Fruit fly (Drosophila melanogaster) whole organism, embryonic: ENCODE data around the gene HDAC6.
A peak's percentile ranks its signal among the peaks of the same experiment; 100 is the strongest.

Source experiments
- Atf6 ChIP-seq: fragments of 200-800 bp; sonication (Bioruptor generic); IDR thresholded peaks from 2 replicates; pipeline ENCODE4 v1.3.6; 2022; ENCODE audit warnings: missing biosample characterization, missing genetic modification characterization
- B-H2 ChIP-seq: fragments of 200-800 bp; sonication (Bioruptor generic); optimal IDR thresholded peaks from 2 replicates; lab custom pipeline; 2018; ENCODE audit warnings: missing biosample characterization, mild to moderate bottlenecking, missing genetic modification characterization
- CG10959 ChIP-seq: fragments of 200-800 bp; sonication (Bioruptor generic); IDR thresholded peaks from 2 replicates; pipeline ENCODE4 v1.3.6; 2022; ENCODE audit warnings: missing biosample characterization, missing genetic modification characterization
- CG10979 ChIP-seq: fragments of 200-800 bp; sonication (Bioruptor generic); optimal IDR thresholded peaks from 2 replicates; lab custom pipeline; 2018; ENCODE audit warnings: missing biosample characterization, mild to moderate bottlenecking, missing genetic modification characterization, moderate library complexity
- CG11247 ChIP-seq: fragments of 200-800 bp; sonication (Bioruptor generic); IDR thresholded peaks from 2 replicates; pipeline ENCODE4 v1.3.6; 2022; ENCODE audit warnings: missing biosample characterization, missing genetic modification characterization
- CG11456 ChIP-seq: fragments of 200-800 bp; sonication (Bioruptor generic); IDR thresholded peaks from 3 replicates; pipeline ENCODE4 v1.3.6; 2022; ENCODE audit warnings: missing biosample characterization, missing genetic modification characterization
- CG11504 ChIP-seq: fragments of 200-800 bp; sonication (Bioruptor generic); optimal IDR thresholded peaks from 3 replicates; lab custom pipeline; 2019; ENCODE audit warnings: missing biosample characterization, mild to moderate bottlenecking, missing genetic modification characterization, moderate library complexity
- CG12299 ChIP-seq: fragments of 200-800 bp; sonication (Bioruptor generic); optimal IDR thresholded peaks from 2 replicates; lab custom pipeline; 2018; ENCODE audit warnings: missing biosample characterization, mild to moderate bottlenecking, missing genetic modification characterization
- CG12769 ChIP-seq: fragments of 200-800 bp; sonication (Bioruptor generic); optimal IDR thresholded peaks from 2 replicates; lab custom pipeline; 2019; ENCODE audit warnings: missing biosample characterization, mild to moderate bottlenecking, missing genetic modification characterization, moderate library complexity
- CG33213 ChIP-seq: fragments of 200-800 bp; sonication (Bioruptor generic); optimal IDR thresholded peaks from 3 replicates; lab custom pipeline; 2016; ENCODE audit warnings: missing biosample characterization, missing genetic modification characterization
- CG3407 ChIP-seq: fragments of 200-800 bp; sonication (Bioruptor generic); optimal IDR thresholded peaks from 2 replicates; lab custom pipeline; 2018; ENCODE audit warnings: missing biosample characterization, mild to moderate bottlenecking, missing genetic modification characterization
- CG34376 ChIP-seq: fragments of 200-800 bp; sonication (Bioruptor generic); optimal IDR thresholded peaks from 2 replicates; lab custom pipeline; 2018; ENCODE audit warnings: missing biosample characterization, mild to moderate bottlenecking, missing genetic modification characterization
- CG4854 ChIP-seq: fragments of 200-800 bp; sonication (Bioruptor generic); optimal IDR thresholded peaks from 2 replicates; lab custom pipeline; 2016; ENCODE audit warnings: missing biosample characterization, missing genetic modification characterization, inconsistent platforms
- CG7372 ChIP-seq: fragments of 200-800 bp; sonication (Bioruptor generic); IDR thresholded peaks from 2 replicates; pipeline ENCODE4 v1.3.6; 2022; ENCODE audit warnings: missing biosample characterization, missing genetic modification characterization
- CG7556 ChIP-seq: fragments of 200-800 bp; sonication (Bioruptor generic); optimal IDR thresholded peaks from 2 replicates; lab custom pipeline; 2017; ENCODE audit warnings: missing biosample characterization, mild to moderate bottlenecking, missing genetic modification characterization
- CG8388 ChIP-seq: fragments of 200-800 bp; sonication (Bioruptor generic); optimal IDR thresholded peaks from 2 replicates; lab custom pipeline; 2019; ENCODE audit warnings: missing biosample characterization, mild to moderate bottlenecking, missing genetic modification characterization, moderate library complexity
- CG9609 ChIP-seq: fragments of 200-800 bp; sonication (Bioruptor generic); optimal IDR thresholded peaks from 3 replicates; lab custom pipeline; 2016; ENCODE audit warnings: missing biosample characterization, missing genetic modification characterization
- CHES-1-like ChIP-seq: fragments of 200-800 bp; sonication (Bioruptor generic); optimal IDR thresholded peaks from 2 replicates; lab custom pipeline; 2016; ENCODE audit warnings: missing biosample characterization, missing genetic modification characterization
- Dek ChIP-seq: fragments of 200-800 bp; sonication (Bioruptor generic); optimal IDR thresholded peaks from 3 replicates; lab custom pipeline; 2019; ENCODE audit warnings: missing biosample characterization, mild to moderate bottlenecking, missing genetic modification characterization, moderate library complexity
- Dfd ChIP-seq, 2 experiments: fragments of >200 bp; optimal IDR thresholded peaks; 2 replicates each; lab custom pipeline; 2017; ENCODE audit warnings: missing biosample characterization in 2 of 2, missing genetic modification characterization in 2 of 2
- Dip2 ChIP-seq: fragments of 200-800 bp; sonication (Bioruptor generic); IDR thresholded peaks from 2 replicates; pipeline ENCODE4 v1.3.6; 2022; ENCODE audit warnings: missing biosample characterization, missing genetic modification characterization
- Doc3 ChIP-seq: fragments of 200-800 bp; sonication (Bioruptor generic); IDR thresholded peaks from 3 replicates; pipeline ENCODE4 v1.3.6; 2022; ENCODE audit warnings: missing biosample characterization, missing genetic modification characterization; ENCODE audit not compliant: partially characterized antibody
- Fer3 ChIP-seq: fragments of 200-800 bp; sonication (Bioruptor generic); optimal IDR thresholded peaks from 2 replicates; lab custom pipeline; 2018; ENCODE audit warnings: missing biosample characterization, mild to moderate bottlenecking, missing genetic modification characterization, moderate library complexity
- HLH3B ChIP-seq: fragments of 200-800 bp; sonication (Bioruptor generic); IDR thresholded peaks from 2 replicates; pipeline ENCODE4 v1.3.6; 2022; ENCODE audit warnings: missing biosample characterization, missing genetic modification characterization
- MESR4 ChIP-seq: fragments of 200-800 bp; sonication (Bioruptor generic); optimal IDR thresholded peaks from 2 replicates; lab custom pipeline; 2018; ENCODE audit warnings: missing biosample characterization, mild to moderate bottlenecking, missing genetic modification characterization, moderate library complexity
- Med ChIP-seq: fragments of 200-800 bp; sonication (Bioruptor generic); peaks from one replicate; lab custom pipeline; 2016; ENCODE audit warnings: missing biosample characterization, missing genetic modification characterization, mild to moderate bottlenecking, inconsistent platforms, moderate library complexity
- Meics ChIP-seq: fragments of 200-800 bp; sonication (Bioruptor generic); optimal IDR thresholded peaks from 2 replicates; lab custom pipeline; 2017; ENCODE audit warnings: missing biosample characterization, mild to moderate bottlenecking, missing genetic modification characterization
- Nf-YA ChIP-seq: fragments of 200-800 bp; sonication (Bioruptor generic); IDR thresholded peaks from 2 replicates; pipeline ENCODE4 v1.3.6; 2022; ENCODE audit warnings: missing biosample characterization, missing genetic modification characterization
- Opbp ChIP-seq: fragments of 200-800 bp; sonication (Bioruptor generic); IDR thresholded peaks from 3 replicates; pipeline ENCODE4 v1.3.6; 2022; ENCODE audit warnings: missing biosample characterization, missing genetic modification characterization; ENCODE audit not compliant: partially characterized antibody
- Pdp1 ChIP-seq, 2 experiments: fragments of 200-800 bp; sonication (Bioruptor generic); optimal IDR thresholded peaks; 3 replicates each; lab custom pipeline; 2016; ENCODE audit warnings: missing biosample characterization in 2 of 2, missing genetic modification characterization in 2 of 2, mild to moderate bottlenecking in 1 of 2, moderate library complexity in 1 of 2
- Trl ChIP-seq, 3 experiments: fragments of >200 bp in 2 of 3; fragments of 200-800 bp in 1 of 3; sonication (Bioruptor generic) in 1 of 3; optimal IDR thresholded peaks; 2 replicates in 1 of 3; 3 replicates in 2 of 3; lab custom pipeline; 2016 to 2017; ENCODE audit warnings: missing biosample characterization in 1 of 3, missing genetic modification characterization in 1 of 3
- Usf ChIP-seq: fragments of 200-800 bp; sonication (Bioruptor generic); optimal IDR thresholded peaks from 2 replicates; lab custom pipeline; 2017; ENCODE audit warnings: missing genotype, missing biosample characterization, missing genetic modification characterization
- al ChIP-seq: fragments of 200-800 bp; sonication (Bioruptor generic); IDR thresholded peaks from 2 replicates; pipeline ENCODE4 v1.3.6; 2022; ENCODE audit warnings: missing biosample characterization, missing genetic modification characterization
- fru ChIP-seq: fragments of >200 bp; optimal IDR thresholded peaks from 2 replicates; lab custom pipeline; 2017
- fu2 ChIP-seq: fragments of 200-800 bp; sonication (Bioruptor generic); optimal IDR thresholded peaks from 2 replicates; lab custom pipeline; 2016; ENCODE audit warnings: missing biosample characterization, missing genetic modification characterization
- gcm2 ChIP-seq: fragments of 200-800 bp; sonication (Bioruptor generic); optimal IDR thresholded peaks from 2 replicates; lab custom pipeline; 2016; ENCODE audit warnings: missing biosample characterization, missing genetic modification characterization
- gt ChIP-seq: fragments of 200-800 bp; sonication (Bioruptor generic); IDR thresholded peaks from 2 replicates; pipeline ENCODE4 v1.3.6; 2022; ENCODE audit warnings: missing biosample characterization, missing genetic modification characterization
- hbn ChIP-seq: fragments of 200-800 bp; sonication (Bioruptor generic); IDR thresholded peaks from 2 replicates; pipeline ENCODE4 v1.3.6; 2022; ENCODE audit warnings: missing biosample characterization, missing genetic modification characterization; ENCODE audit not compliant: partially characterized antibody
- ind ChIP-seq: fragments of 200-800 bp; sonication (Bioruptor generic); optimal IDR thresholded peaks from 3 replicates; lab custom pipeline; 2016; ENCODE audit warnings: missing biosample characterization, missing genetic modification characterization
- jing ChIP-seq: fragments of 200-800 bp; sonication (Bioruptor generic); optimal IDR thresholded peaks from 2 replicates; lab custom pipeline; 2018; ENCODE audit warnings: missing biosample characterization, mild to moderate bottlenecking, missing genetic modification characterization
- lola ChIP-seq, 3 experiments: fragments of >200 bp in 2 of 3; fragments of 200-800 bp in 1 of 3; sonication (Bioruptor generic) in 1 of 3; optimal IDR thresholded peaks; 2 replicates each; lab custom pipeline; 2017 to 2019; ENCODE audit warnings: missing biosample characterization in 3 of 3, missing genetic modification characterization in 3 of 3, mild to moderate bottlenecking in 1 of 3, moderate library complexity in 1 of 3
- luna ChIP-seq: fragments of 200-800 bp; sonication (Bioruptor generic); optimal IDR thresholded peaks from 2 replicates; lab custom pipeline; 2016; ENCODE audit warnings: missing biosample characterization, missing genetic modification characterization
- maf-S ChIP-seq: fragments of 200-800 bp; sonication (Bioruptor generic); optimal IDR thresholded peaks from 2 replicates; lab custom pipeline; 2016; ENCODE audit warnings: missing biosample characterization, missing genetic modification characterization
- onecut ChIP-seq: fragments of 200-800 bp; sonication (Bioruptor generic); IDR thresholded peaks from 2 replicates; pipeline ENCODE4 v1.3.6; 2022; ENCODE audit warnings: missing biosample characterization, missing genetic modification characterization
- org-1 ChIP-seq: fragments of 200-800 bp; sonication (Bioruptor generic); optimal IDR thresholded peaks from 2 replicates; lab custom pipeline; 2017; ENCODE audit warnings: missing biosample characterization, missing genetic modification characterization
- pzg ChIP-seq: fragments of 200-800 bp; sonication (Bioruptor generic); optimal IDR thresholded peaks from 3 replicates; lab custom pipeline; 2018; ENCODE audit warnings: missing biosample characterization, mild to moderate bottlenecking, missing genetic modification characterization, moderate library complexity
- salm ChIP-seq: fragments of 200-800 bp; sonication (Bioruptor generic); optimal IDR thresholded peaks from 2 replicates; lab custom pipeline; 2018; ENCODE audit warnings: missing biosample characterization, mild to moderate bottlenecking, missing genetic modification characterization
- seq ChIP-seq: fragments of 200-800 bp; sonication (Bioruptor generic); IDR thresholded peaks from 2 replicates; pipeline ENCODE4 v1.3.6; 2022; ENCODE audit warnings: missing biosample characterization, missing genetic modification characterization
- ssp ChIP-seq: fragments of 200-800 bp; sonication (Bioruptor generic); IDR thresholded peaks from 2 replicates; pipeline ENCODE4 v1.3.6; 2022; ENCODE audit warnings: missing biosample characterization, missing genetic modification characterization
- toy ChIP-seq: fragments of 200-800 bp; sonication (Bioruptor generic); IDR thresholded peaks from 2 replicates; pipeline ENCODE4 v1.3.6; 2022; ENCODE audit warnings: missing biosample characterization, missing genetic modification characterization
- ttk ChIP-seq: fragments of 200-800 bp; sonication (Bioruptor generic); IDR thresholded peaks from 2 replicates; pipeline ENCODE4 v2.1.2; 2022; ENCODE audit warnings: missing biosample characterization, missing genetic modification characterization
- zen ChIP-seq: fragments of 200-800 bp; sonication (Bioruptor generic); optimal IDR thresholded peaks from 3 replicates; lab custom pipeline; 2018; ENCODE audit warnings: missing biosample characterization, mild to moderate bottlenecking, missing genetic modification characterization, moderate library complexity

HDAC6 gene

dm6 chrX:15304211-15304610 is 28.9 kb upstream of the HDAC6 start (continued):
- TF ChIP-seq fu2 (GFP tag; lab: Kevin White, UChicago), result no peak
- TF ChIP-seq gcm2 (GFP tag; lab: Kevin White, UChicago), result no peak
- TF ChIP-seq Dfd (GFP tag; optimal IDR thresholded peaks at IDR 0.05; lab: Kevin White, UChicago), result no peak
- no peak for TF ChIP-seq salm
- no peak for TF ChIP-seq CG12299
- TF ChIP-seq CG7372 (GFP tag; lab: Robert Waterston, UW), result no peak
- peak; percentile 32; the same call in 1 of the 2 replicates for TF ChIP-seq Atf6 (GFP tag; lab: Robert Waterston, UW)
- TF ChIP-seq hbn (GFP tag; lab: Robert Waterston, UW), result no peak
- peak; percentile 14 for TF ChIP-seq ind (GFP tag; lab: Kevin White, UChicago)
- no peak for TF ChIP-seq CG11456 (GFP tag; lab: Robert Waterston, UW)
- TF ChIP-seq CG7556, result peak; percentile 26
- TF ChIP-seq Trl (optimal IDR thresholded peaks at IDR 0.05; lab: Kevin White, UChicago), result no peak
- TF ChIP-seq Trl (GFP tag; optimal IDR thresholded peaks at IDR 0.05; lab: Kevin White, UChicago), result no peak
- TF ChIP-seq CG9609, result no peak
- no peak for TF ChIP-seq CG11247 (GFP tag; lab: Robert Waterston, UW)
- TF ChIP-seq lola (GFP tag; optimal IDR thresholded peaks at IDR 0.05; lab: Kevin White, UChicago), result no peak
- no peak for TF ChIP-seq CG12769 (tag; lab: Kevin White, UChicago)
- peak; percentile 37 for TF ChIP-seq CG11504
- no peak for TF ChIP-seq MESR4 (GFP tag; lab: Kevin White, UChicago)
- no peak for TF ChIP-seq zen
- peak; percentile 33 for TF ChIP-seq CG34376 (GFP tag; lab: Kevin White, UChicago)
- TF ChIP-seq jing (GFP tag; lab: Kevin White, UChicago), result no peak
- no peak for TF ChIP-seq onecut
- TF ChIP-seq org-1 (GFP tag; lab: Kevin White, UChicago), result no peak
- no peak for TF ChIP-seq Pdp1 (GFP tag; optimal IDR thresholded peaks at IDR 0.05; lab: Kevin White, UChicago)
- no peak for TF ChIP-seq gt (GFP tag; lab: Robert Waterston, UW)
- no peak for TF ChIP-seq CG4854 (GFP tag; lab: Kevin White, UChicago)
- no peak for TF ChIP-seq luna (GFP tag; lab: Kevin White, UChicago)
- TF ChIP-seq al (GFP tag; lab: Robert Waterston, UW), result no peak
- no peak for TF ChIP-seq seq (GFP tag; lab: Robert Waterston, UW)
- no peak for TF ChIP-seq CG33213 (GFP tag; lab: Kevin White, UChicago)
- TF ChIP-seq Opbp (GFP tag; lab: Robert Waterston, UW), result no peak
- no peak for TF ChIP-seq fru (lab: Kevin White, UChicago)
- TF ChIP-seq pzg (GFP tag; lab: Kevin White, UChicago), result no peak
- TF ChIP-seq ssp (GFP tag; lab: Robert Waterston, UW), result no peak
- TF ChIP-seq Doc3 (GFP tag; lab: Robert Waterston, UW), result no peak
- TF ChIP-seq B-H2, result no peak
- TF ChIP-seq Dip2, result no peak
- no peak for TF ChIP-seq Dek (tag; lab: Kevin White, UChicago)
- TF ChIP-seq CG10959 (GFP tag; lab: Robert Waterston, UW), result no peak
- TF ChIP-seq Fer3 (tag; lab: Kevin White, UChicago), result no peak
- TF ChIP-seq Usf (GFP tag; lab: Kevin White, UChicago), result no peak
- no peak for TF ChIP-seq CG3407
- TF ChIP-seq ttk (GFP tag; lab: Robert Waterston, UW), result no peak
- TF ChIP-seq Med (GFP tag; lab: Kevin White, UChicago), result peak; percentile 85
- TF ChIP-seq Meics (GFP tag; lab: Kevin White, UChicago), result peak; percentile 56
- no peak for TF ChIP-seq HLH3B (GFP tag; lab: Robert Waterston, UW)
- TF ChIP-seq Nf-YA, result no peak
- TF ChIP-seq maf-S (GFP tag; lab: Kevin White, UChicago), result no peak
- TF ChIP-seq CG8388 (GFP tag; lab: Kevin White, UChicago), result no peak
- no peak for TF ChIP-seq CHES-1-like
- TF ChIP-seq toy, result no peak
- TF ChIP-seq CG10979 (tag; lab: Kevin White, UChicago), result no peak
